Worm (Caenorhabditis elegans) whole organism, L2 larva: ENCODE results near the gene T09F3.4.

Source experiments
- ama-1 ChIP-seq: fragments of 150-350 bp; optimal IDR thresholded peaks from 2 replicates; lab custom pipeline; 2018; ENCODE audit warnings: inconsistent platforms
- blmp-1 ChIP-seq: sonication (generic microtip); optimal IDR thresholded peaks from 2 replicates; lab custom pipeline; 2017; ENCODE audit warnings: missing genetic modification characterization, mild to moderate bottlenecking, missing compliant biosample characterization, antibody characterized with exemption, moderate library complexity; ENCODE audit not compliant: insufficient read depth
- ceh-82 ChIP-seq: fragments of 150-350 bp; optimal IDR thresholded peaks from 2 replicates; lab custom pipeline; 2014; ENCODE audit warnings: missing biosample characterization, missing genetic modification characterization
- egl-27 ChIP-seq: sonication (generic microtip); optimal IDR thresholded peaks from 3 replicates; lab custom pipeline; 2017; ENCODE audit warnings: missing biosample characterization, missing genetic modification reagents, missing genetic modification characterization
- mab-5 ChIP-seq: fragments of 150-350 bp; optimal IDR thresholded peaks from 2 replicates; lab custom pipeline; 2014; ENCODE audit warnings: missing biosample characterization, missing genetic modification characterization
- nhr-12 ChIP-seq: fragments of 150-350 bp; optimal IDR thresholded peaks from 2 replicates; lab custom pipeline; 2014; ENCODE audit warnings: missing biosample characterization, missing genetic modification characterization
- nhr-237 ChIP-seq: fragments of 150-350 bp; optimal IDR thresholded peaks from 2 replicates; lab custom pipeline; 2014; ENCODE audit warnings: missing biosample characterization, missing genetic modification characterization
- nhr-77 ChIP-seq: fragments of 150-350 bp; optimal IDR thresholded peaks from 2 replicates; lab custom pipeline; 2014; ENCODE audit warnings: missing biosample characterization, missing genetic modification characterization
- snpc-4 ChIP-seq: fragments of 150-350 bp; optimal IDR thresholded peaks from 2 replicates; lab custom pipeline; 2014; ENCODE audit warnings: missing biosample characterization, missing genetic modification characterization
- unc-39 ChIP-seq: fragments of 150-350 bp; optimal IDR thresholded peaks from 2 replicates; lab custom pipeline; 2014; ENCODE audit warnings: missing biosample characterization, missing genetic modification characterization
- unc-62 ChIP-seq: fragments of 150-350 bp; optimal IDR thresholded peaks from 2 replicates; lab custom pipeline; 2014; ENCODE audit warnings: missing biosample characterization, missing genetic modification reagents, missing genetic modification characterization
- ztf-11 ChIP-seq: sonication (generic microtip); optimal IDR thresholded peaks from 2 replicates; lab custom pipeline; 2017; ENCODE audit warnings: missing biosample characterization, missing genetic modification characterization

ce11 chrII:10393282-10394179 lies 2.0 kb upstream of the T09F3.4 start, which contains the start of gene gpd-1:
- TF ChIP-seq nhr-77 (tag; lab: Kevin White, UChicago) (no peak), unc-62 (no peak), nhr-237 (no peak), egl-27 (tag; lab: Kevin White, UChicago) (no peak), ztf-11 (no peak), unc-39 (tag; lab: Kevin White, UChicago) (no peak), nhr-12 (tag; lab: Kevin White, UChicago) (no peak), blmp-1 (tag; lab: Kevin White, UChicago) (no peak), ceh-82 (no peak), mab-5 (tag; lab: Kevin White, UChicago) (no peak), ama-1 (lab: Kevin White, UChicago) (no peak), snpc-4 (no peak)
